Worm (Caenorhabditis elegans) whole organism, L3 larva: Measurements from ENCODE around the gene bath-41.
A peak's percentile ranks its signal among the peaks of the same experiment; 100 is the strongest.

Experiments
- R02D3.7 ChIP-seq: fragments of 150-350 bp; optimal IDR thresholded peaks from 2 replicates; lab custom pipeline; 2014; ENCODE audit warnings: missing biosample characterization, missing genetic modification characterization
- ZK546.5 ChIP-seq: sonication (generic microtip); optimal IDR thresholded peaks from 2 replicates; lab custom pipeline; 2017; ENCODE audit warnings: missing biosample characterization, missing genetic modification characterization
- aly-2 ChIP-seq: fragments of 150-350 bp; optimal IDR thresholded peaks from 2 replicates; lab custom pipeline; 2014; ENCODE audit warnings: missing biosample characterization, missing genetic modification characterization
- ama-1 ChIP-seq: fragments of 150-350 bp; optimal IDR thresholded peaks from 2 replicates; lab custom pipeline; 2018
- ceh-16 ChIP-seq: sonication (generic microtip); optimal IDR thresholded peaks from 2 replicates; lab custom pipeline; 2017; ENCODE audit warnings: missing biosample characterization, missing genetic modification characterization
- ceh-28 ChIP-seq: fragments of 150-350 bp; optimal IDR thresholded peaks from 2 replicates; lab custom pipeline; 2014; ENCODE audit warnings: missing biosample characterization, missing genetic modification reagents, missing genetic modification characterization
- ceh-82 ChIP-seq: fragments of 150-350 bp; optimal IDR thresholded peaks from 2 replicates; lab custom pipeline; 2014; ENCODE audit warnings: missing biosample characterization, missing genetic modification characterization
- ceh-9 ChIP-seq: sonication (generic microtip); optimal IDR thresholded peaks from 2 replicates; lab custom pipeline; 2018; ENCODE audit warnings: missing biosample characterization, missing genetic modification characterization
- daf-12 ChIP-seq: fragments of 150-350 bp; optimal IDR thresholded peaks from 2 replicates; lab custom pipeline; 2014; ENCODE audit warnings: missing biosample characterization, missing genetic modification reagents, missing genetic modification characterization
- egl-27 ChIP-seq: sonication (generic microtip); optimal IDR thresholded peaks from 4 replicates; lab custom pipeline; 2017; ENCODE audit warnings: missing biosample characterization, missing genetic modification reagents, missing genetic modification characterization
- egl-5 ChIP-seq: fragments of 150-350 bp; optimal IDR thresholded peaks from 2 replicates; lab custom pipeline; 2017; ENCODE audit warnings: missing biosample characterization, missing genetic modification reagents, missing genetic modification characterization, inconsistent platforms
- elt-1 ChIP-seq: fragments of 150-350 bp; optimal IDR thresholded peaks from 2 replicates; lab custom pipeline; 2014; ENCODE audit warnings: missing biosample characterization, missing genetic modification characterization
- elt-2 ChIP-seq: sonication (generic microtip); optimal IDR thresholded peaks from 2 replicates; lab custom pipeline; 2016; ENCODE audit warnings: missing genetic modification reagents, mild to moderate bottlenecking, missing genetic modification characterization, missing compliant biosample characterization
- elt-3 ChIP-seq, 3 experiments: fragments of 150-350 bp in 1 of 3; sonication (generic microtip) in 2 of 3; optimal IDR thresholded peaks; 2 replicates in 2 of 3; 4 replicates in 1 of 3; lab custom pipeline; 2014 to 2017; ENCODE audit warnings: missing biosample characterization in 3 of 3, missing genetic modification characterization in 3 of 3
- eor-1 ChIP-seq, 2 experiments: fragments of 150-350 bp; optimal IDR thresholded peaks; 2 replicates each; lab custom pipeline; 2014 to 2018; ENCODE audit warnings: missing biosample characterization in 2 of 2, missing genetic modification characterization in 2 of 2
- fkh-10 ChIP-seq: sonication (generic microtip); optimal IDR thresholded peaks from 2 replicates; lab custom pipeline; 2017; ENCODE audit warnings: missing biosample characterization, missing genetic modification reagents, missing genetic modification characterization
- fkh-2 ChIP-seq: fragments of 150-350 bp; optimal IDR thresholded peaks from 2 replicates; lab custom pipeline; 2014; ENCODE audit warnings: missing biosample characterization, missing genetic modification reagents, missing genetic modification characterization
- fos-1 ChIP-seq: fragments of 150-350 bp; optimal IDR thresholded peaks from 2 replicates; lab custom pipeline; 2014; ENCODE audit warnings: missing biosample characterization, missing genetic modification characterization
- hmg-11 ChIP-seq: sonication (generic microtip); optimal IDR thresholded peaks from 2 replicates; lab custom pipeline; 2016; ENCODE audit warnings: missing genetic modification characterization, missing compliant biosample characterization
- jun-1 ChIP-seq: fragments of 150-350 bp; optimal IDR thresholded peaks from 2 replicates; lab custom pipeline; 2014; ENCODE audit warnings: missing biosample characterization, missing genetic modification reagents, missing genetic modification characterization
- lin-15B ChIP-seq: fragments of 150-350 bp; optimal IDR thresholded peaks from 2 replicates; lab custom pipeline; 2014; ENCODE audit warnings: missing biosample characterization, missing genetic modification characterization
- lin-39 ChIP-seq: fragments of 150-350 bp; optimal IDR thresholded peaks from 2 replicates; lab custom pipeline; 2018; ENCODE audit warnings: missing biosample characterization, missing genetic modification reagents, missing genetic modification characterization
- lsy-12 ChIP-seq: sonication (generic microtip); optimal IDR thresholded peaks from 2 replicates; lab custom pipeline; 2016; ENCODE audit warnings: mild to moderate bottlenecking, missing genetic modification characterization, missing compliant biosample characterization
- mdl-1 ChIP-seq: fragments of 150-350 bp; optimal IDR thresholded peaks from 2 replicates; lab custom pipeline; 2014; ENCODE audit warnings: missing biosample characterization, missing genetic modification characterization
- mml-1 ChIP-seq: fragments of 150-350 bp; sonication (generic microtip); optimal IDR thresholded peaks from 3 replicates; lab custom pipeline; 2014; ENCODE audit warnings: missing biosample characterization, missing genetic modification characterization
- nfya-1 ChIP-seq: sonication (generic microtip); optimal IDR thresholded peaks from 2 replicates; lab custom pipeline; 2017; ENCODE audit warnings: missing genetic modification characterization, mild to moderate bottlenecking, missing compliant biosample characterization, antibody characterized with exemption, moderate library complexity; ENCODE audit not compliant: insufficient read depth
- nhr-11 ChIP-seq: fragments of 150-350 bp; optimal IDR thresholded peaks from 2 replicates; lab custom pipeline; 2014; ENCODE audit warnings: missing biosample characterization, missing genetic modification characterization
- nhr-12 ChIP-seq: fragments of 150-350 bp; optimal IDR thresholded peaks from 2 replicates; lab custom pipeline; 2014; ENCODE audit warnings: missing biosample characterization, missing genetic modification characterization
- nhr-23 ChIP-seq: fragments of 150-350 bp; optimal IDR thresholded peaks from 2 replicates; lab custom pipeline; 2014; ENCODE audit warnings: missing biosample characterization, missing genetic modification reagents, missing genetic modification characterization
- nhr-237 ChIP-seq: fragments of 150-350 bp; optimal IDR thresholded peaks from 2 replicates; lab custom pipeline; 2014; ENCODE audit warnings: missing biosample characterization, missing genetic modification characterization
- nhr-25 ChIP-seq: sonication (generic microtip); optimal IDR thresholded peaks from 2 replicates; lab custom pipeline; 2017; ENCODE audit warnings: missing biosample characterization, missing genetic modification characterization
- nhr-28 ChIP-seq: fragments of 150-350 bp; optimal IDR thresholded peaks from 2 replicates; lab custom pipeline; 2014; ENCODE audit warnings: missing biosample characterization, missing genetic modification characterization
- nhr-43 ChIP-seq: sonication (generic microtip); optimal IDR thresholded peaks from 2 replicates; lab custom pipeline; 2016; ENCODE audit warnings: mild to moderate bottlenecking, missing genetic modification characterization, missing compliant biosample characterization; ENCODE audit not compliant: poor library complexity, severe bottlenecking
- nhr-67 ChIP-seq: fragments of 150-350 bp; optimal IDR thresholded peaks from 2 replicates; lab custom pipeline; 2014; ENCODE audit warnings: missing biosample characterization, missing genetic modification characterization
- nhr-76 ChIP-seq: fragments of 150-350 bp; sonication (generic microtip); optimal IDR thresholded peaks from 5 replicates; lab custom pipeline; 2014; ENCODE audit warnings: missing biosample characterization, missing genetic modification characterization
- nhr-77 ChIP-seq: fragments of 150-350 bp; optimal IDR thresholded peaks from 2 replicates; lab custom pipeline; 2014; ENCODE audit warnings: missing biosample characterization, missing genetic modification characterization
- pha-4 ChIP-seq: fragments of 150-350 bp; optimal IDR thresholded peaks from 2 replicates; lab custom pipeline; 2014; ENCODE audit warnings: missing biosample characterization, missing genetic modification reagents, missing genetic modification characterization
- pqm-1 ChIP-seq: fragments of 150-350 bp; optimal IDR thresholded peaks from 2 replicates; lab custom pipeline; 2017; ENCODE audit warnings: missing biosample characterization, missing genetic modification characterization, inconsistent platforms
- sea-2 ChIP-seq: fragments of 150-350 bp; sonication (generic microtip); optimal IDR thresholded peaks from 4 replicates; lab custom pipeline; 2014; ENCODE audit warnings: missing biosample characterization, missing genetic modification reagents, missing genetic modification characterization
- skn-1 ChIP-seq: fragments of 150-350 bp; optimal IDR thresholded peaks from 2 replicates; lab custom pipeline; 2014; ENCODE audit warnings: missing biosample characterization, missing genetic modification characterization
- snpc-4 ChIP-seq: fragments of 150-350 bp; optimal IDR thresholded peaks from 2 replicates; lab custom pipeline; 2014; ENCODE audit warnings: missing biosample characterization, missing genetic modification characterization
- tbx-2 ChIP-seq: sonication (generic microtip); optimal IDR thresholded peaks from 2 replicates; lab custom pipeline; 2016; ENCODE audit warnings: mild to moderate bottlenecking, missing genetic modification characterization, missing compliant biosample characterization
- unc-39 ChIP-seq: sonication (generic microtip); optimal IDR thresholded peaks from 4 replicates; lab custom pipeline; 2017; ENCODE audit warnings: missing biosample characterization, missing genetic modification characterization
- unc-62 ChIP-seq: fragments of 150-350 bp; sonication (generic microtip); optimal IDR thresholded peaks from 4 replicates; lab custom pipeline; 2014; ENCODE audit warnings: missing biosample characterization, missing genetic modification reagents, missing genetic modification characterization
- zag-1 ChIP-seq: fragments of 150-350 bp; optimal IDR thresholded peaks from 2 replicates; lab custom pipeline; 2014; ENCODE audit warnings: missing biosample characterization, missing genetic modification characterization
- ztf-11 ChIP-seq: fragments of 150-350 bp; optimal IDR thresholded peaks from 2 replicates; lab custom pipeline; 2014; ENCODE audit warnings: missing biosample characterization, missing genetic modification characterization
- ztf-4 ChIP-seq: fragments of 150-350 bp; optimal IDR thresholded peaks from 2 replicates; lab custom pipeline; 2014; ENCODE audit warnings: missing biosample characterization, missing genetic modification characterization

bath-41 gene

ce11 chrIII:6705515-6705914, 16.5 kb downstream of the bath-41 start, which contains the start of gene F37A4.6:
Gene F37A4.6, plus strand, starts transcription at chrIII:6705815.
- TF ChIP-seq pqm-1 (tag; lab: Kevin White, UChicago) (no peak), zag-1 (tag; lab: Kevin White, UChicago) (no peak), snpc-4 (tag; lab: Kevin White, UChicago) (no peak), pha-4 (tag; lab: Kevin White, UChicago) (no peak), unc-62 (GFP tag; lab: Kevin White, UChicago) (no peak), nhr-67 (tag; lab: Kevin White, UChicago) (no peak), jun-1 (tag; lab: Kevin White, UChicago) (no peak), nhr-28 (tag; lab: Kevin White, UChicago) (no peak), nhr-237 (tag; lab: Kevin White, UChicago) (no peak), egl-5 (tag; lab: Kevin White, UChicago) (no peak), nhr-25 (tag; lab: Kevin White, UChicago) (no peak), ceh-9 (tag; lab: Kevin White, UChicago) (no peak), aly-2 (tag; lab: Kevin White, UChicago) (no peak), nhr-77 (tag; lab: Kevin White, UChicago) (no peak), nhr-76 (tag; lab: Kevin White, UChicago) (no peak), lsy-12 (tag; lab: Kevin White, UChicago) (no peak), hmg-11 (tag; lab: Kevin White, UChicago) (no peak)

ce11 chrIII:6695189-6695588, 26.9 kb downstream of the bath-41 start:
- TF ChIP-seq R02D3.7 (tag; lab: Kevin White, UChicago) (no peak), fkh-10 (GFP tag; lab: Kevin White, UChicago) (no peak), unc-62 (GFP tag; lab: Kevin White, UChicago) (peak; percentile 5), pqm-1 (tag; lab: Kevin White, UChicago) (no peak), nhr-76 (tag; lab: Kevin White, UChicago) (no peak), sea-2 (GFP tag; lab: Kevin White, UChicago) (no peak), daf-12 (no peak), aly-2 (tag; lab: Kevin White, UChicago) (no peak), nhr-43 (tag; lab: Kevin White, UChicago) (no peak), nhr-28 (tag; lab: Kevin White, UChicago) (no peak), ceh-28 (tag; lab: Kevin White, UChicago) (no peak), skn-1 (tag; lab: Kevin White, UChicago) (no peak), lsy-12 (tag; lab: Kevin White, UChicago) (no peak), egl-5 (tag; lab: Kevin White, UChicago) (no peak), fos-1 (tag; lab: Kevin White, UChicago) (no peak), nhr-25 (tag; lab: Kevin White, UChicago) (no peak), pha-4 (tag; lab: Kevin White, UChicago) (no peak), ztf-11 (tag; lab: Kevin White, UChicago) (no peak), unc-39 (tag; lab: Kevin White, UChicago) (no peak), jun-1 (tag; lab: Kevin White, UChicago) (no peak), nfya-1 (tag; lab: Kevin White, UChicago) (peak; percentile 67), tbx-2 (tag; lab: Kevin White, UChicago) (no peak), ZK546.5 (tag; lab: Kevin White, UChicago) (no peak), mml-1 (tag; lab: Kevin White, UChicago) (no peak), snpc-4 (tag; lab: Kevin White, UChicago) (peak; percentile 12), nhr-11 (tag; lab: Kevin White, UChicago) (no peak), eor-1 (tag; optimal IDR thresholded peaks at IDR 0.05; lab: Kevin White, UChicago) (no peak), ztf-4 (tag; lab: Kevin White, UChicago) (no peak), nhr-237 (tag; lab: Kevin White, UChicago) (no peak), egl-27 (no peak), ceh-16 (tag; lab: Kevin White, UChicago) (no peak), lin-15B (tag; lab: Kevin White, UChicago) (peak; percentile 2), zag-1 (tag; lab: Kevin White, UChicago) (no peak), nhr-23 (no peak), fkh-2 (tag; lab: Kevin White, UChicago) (no peak), lin-39 (tag; lab: Kevin White, UChicago) (peak; percentile 68), ceh-82 (tag; lab: Kevin White, UChicago) (no peak), elt-1 (tag; lab: Kevin White, UChicago) (no peak), nhr-12 (tag; lab: Kevin White, UChicago) (no peak), hmg-11 (tag; lab: Kevin White, UChicago) (peak; percentile 35), nhr-77 (tag; lab: Kevin White, UChicago) (no peak), elt-2 (tag; lab: Kevin White, UChicago) (no peak), ceh-9 (tag; lab: Kevin White, UChicago) (no peak), elt-3 (tag; optimal IDR thresholded peaks at IDR 0.05; lab: Kevin White, UChicago) (no peak), nhr-67 (tag; lab: Kevin White, UChicago) (no peak), ama-1 (lab: Kevin White, UChicago) (no peak), mdl-1 (tag; lab: Kevin White, UChicago) (peak; percentile 17)
